Worm (Caenorhabditis elegans) whole organism, L4/young adult: Measurements from ENCODE around the gene oac-53.

ENCODE experiments used
- W03F9.2 ChIP-seq: fragments of 150-350 bp; optimal IDR thresholded peaks from 2 replicates; lab custom pipeline; 2014; ENCODE audit warnings: missing biosample characterization, missing genetic modification characterization
- dao-5 ChIP-seq: sonication (generic microtip); optimal IDR thresholded peaks from 2 replicates; lab custom pipeline; 2016; ENCODE audit warnings: missing genotype, missing genetic modification characterization, moderate library complexity, missing compliant biosample characterization
- him-1 ChIP-seq: sonication (generic microtip); optimal IDR thresholded peaks from 2 replicates; lab custom pipeline; 2016; ENCODE audit warnings: missing genotype, missing genetic modification reagents, missing genetic modification characterization, missing compliant biosample characterization

Gene oac-53

DNA sequence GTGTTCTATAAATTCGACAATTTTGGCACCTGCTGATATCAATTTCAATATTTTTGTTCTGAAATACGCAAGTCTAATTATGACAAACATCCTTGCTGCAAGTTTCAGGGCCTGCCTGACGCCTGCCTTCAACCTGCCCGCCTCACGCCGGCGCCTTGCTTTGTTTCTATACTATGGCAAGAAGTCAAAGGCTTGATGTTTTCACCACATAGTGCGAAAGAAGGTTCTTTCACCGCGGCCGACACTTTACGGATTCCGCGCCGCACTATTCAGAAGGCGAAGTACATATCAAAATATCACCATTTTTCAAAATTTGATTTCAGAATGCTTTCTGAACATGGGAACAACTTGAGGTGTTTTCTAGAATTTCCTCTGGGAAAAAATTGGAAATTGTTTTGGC, 38.3 kb downstream of the oac-53 start:
- TF ChIP-seq dao-5, result no peak
- no peak for TF ChIP-seq him-1 (tag; lab: Kevin White, UChicago)
- no peak for TF ChIP-seq W03F9.2

DNA sequence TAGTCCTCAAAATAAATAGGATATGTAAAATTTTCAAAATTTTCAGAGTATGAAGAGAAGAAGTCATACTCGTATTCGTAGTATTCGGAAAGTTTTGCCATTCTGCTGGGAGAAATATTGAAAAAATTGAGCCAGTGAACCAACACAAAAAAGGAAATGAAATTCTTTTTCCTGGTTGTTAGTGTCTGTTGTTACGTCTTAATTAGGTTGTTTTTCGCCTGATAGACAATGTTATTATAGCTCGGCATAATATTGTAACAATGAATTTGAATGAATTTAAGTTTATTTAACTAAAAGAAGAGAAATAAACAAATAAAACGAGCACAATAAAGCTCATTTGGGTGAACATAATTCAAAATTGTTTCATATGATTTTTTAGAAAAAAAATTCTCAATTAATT, 39.3 kb downstream of the oac-53 start, which contains the start of gene srw-73:
Gene srw-73 (minus strand): TSS at position 101 of the 400 bp plus-strand sequence.
- TF ChIP-seq W03F9.2, result no peak
- TF ChIP-seq him-1 (tag; lab: Kevin White, UChicago), result no peak
- no peak for TF ChIP-seq dao-5

- TF ChIP-seq him-1 (tag; lab: Kevin White, UChicago), result no peak
Measured at ce11 chrV:16582973-16583372, 44.8 kb downstream of the oac-53 start, which contains the start of gene str-150. str-150 (plus strand) TSS chrV:16583273.

DNA sequence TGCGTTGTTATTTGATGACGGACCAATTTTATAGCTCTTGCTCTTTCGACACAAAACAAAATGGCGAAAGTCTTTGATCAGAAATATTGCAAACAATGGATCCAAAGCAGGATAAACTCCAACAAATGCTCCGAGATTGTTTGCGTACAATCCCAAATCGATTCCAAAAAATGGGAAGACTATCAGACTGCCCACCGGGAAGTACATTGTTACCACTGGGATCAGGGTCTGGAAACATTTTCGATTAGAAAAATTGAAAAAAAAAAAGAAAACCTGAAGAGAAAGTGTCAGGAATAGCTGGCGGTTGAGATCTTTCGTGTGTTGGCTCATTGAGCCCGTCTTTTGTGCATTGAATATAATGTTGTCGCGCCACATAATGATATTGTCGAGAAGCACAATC, 46.7 kb downstream of the oac-53 start:
- TF ChIP-seq W03F9.2, result no peak

- TF ChIP-seq dao-5 (no peak), him-1 (tag; lab: Kevin White, UChicago) (no peak), W03F9.2 (no peak)
Measured at ce11 chrV:16580424-16580823, 47.3 kb downstream of the oac-53 start, which contains the start of gene nhr-271. nhr-271 (minus strand) TSS chrV:16580524.

DNA sequence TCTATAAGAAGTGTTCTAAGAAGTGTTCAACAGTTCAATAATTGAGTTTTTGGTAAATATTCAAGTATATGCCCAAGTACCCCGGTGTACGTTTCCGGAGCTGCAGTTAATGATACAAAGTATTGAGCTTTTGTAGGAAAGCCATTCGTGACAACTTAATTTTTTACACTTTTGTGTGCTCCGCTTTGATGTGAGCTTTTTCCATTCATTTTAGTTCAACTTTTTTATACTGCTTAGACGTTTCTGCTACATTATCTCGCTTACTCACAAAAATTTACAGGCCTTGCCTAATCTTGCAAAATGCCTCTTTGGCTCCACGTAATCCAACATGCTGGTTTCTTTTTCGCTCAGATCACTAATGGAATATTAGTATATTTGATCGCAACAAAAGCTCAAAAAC, 51.9 kb downstream of the oac-53 start, which contains the start of gene str-151:
Gene str-151 (plus strand): TSS at position 301 of the 400 bp plus-strand sequence.
- no peak for TF ChIP-seq dao-5
- no peak for TF ChIP-seq him-1 (tag; lab: Kevin White, UChicago)
- TF ChIP-seq W03F9.2, result no peak
